Worm (Caenorhabditis elegans) whole organism, L2 larva: ENCODE measurements around the gene fat-6.
A peak's percentile ranks its signal among the peaks of the same experiment; 100 is the strongest.

Source experiments
- C34F6.9 ChIP-seq: fragments of 150-350 bp; optimal IDR thresholded peaks from 2 replicates; lab custom pipeline; 2014; ENCODE audit warnings: missing biosample characterization, missing genetic modification characterization
- F13H6.1 ChIP-seq: sonication (generic microtip); optimal IDR thresholded peaks from 2 replicates; lab custom pipeline; 2016; ENCODE audit warnings: missing genetic modification characterization, missing compliant biosample characterization
- R02D3.7 ChIP-seq: fragments of 150-350 bp; optimal IDR thresholded peaks from 2 replicates; lab custom pipeline; 2014; ENCODE audit warnings: missing biosample characterization, missing genetic modification characterization
- Y55F3AM.14 ChIP-seq: fragments of 200-800 bp; sonication (Bioruptor generic); optimal IDR thresholded peaks from 2 replicates; lab custom pipeline; 2018; ENCODE audit warnings: mild to moderate bottlenecking, missing genetic modification characterization, missing compliant biosample characterization
- ZK546.5 ChIP-seq: sonication (generic microtip); optimal IDR thresholded peaks from 2 replicates; lab custom pipeline; 2017; ENCODE audit warnings: missing biosample characterization, missing genetic modification characterization
- alr-1 ChIP-seq: fragments of 150-350 bp; optimal IDR thresholded peaks from 2 replicates; lab custom pipeline; 2014; ENCODE audit warnings: missing biosample characterization, missing genetic modification characterization
- aly-2 ChIP-seq: fragments of 150-350 bp; optimal IDR thresholded peaks from 2 replicates; lab custom pipeline; 2014; ENCODE audit warnings: missing biosample characterization, missing genetic modification characterization
- ama-1 ChIP-seq: fragments of 150-350 bp; optimal IDR thresholded peaks from 2 replicates; lab custom pipeline; 2018; ENCODE audit warnings: inconsistent platforms
- blmp-1 ChIP-seq: sonication (generic microtip); optimal IDR thresholded peaks from 2 replicates; lab custom pipeline; 2017; ENCODE audit warnings: missing genetic modification characterization, mild to moderate bottlenecking, missing compliant biosample characterization, antibody characterized with exemption, moderate library complexity; ENCODE audit not compliant: insufficient read depth
- ceh-16 ChIP-seq: fragments of 150-350 bp; optimal IDR thresholded peaks from 2 replicates; lab custom pipeline; 2014; ENCODE audit warnings: missing biosample characterization, missing genetic modification characterization
- ceh-82 ChIP-seq: fragments of 150-350 bp; optimal IDR thresholded peaks from 2 replicates; lab custom pipeline; 2014; ENCODE audit warnings: missing biosample characterization, missing genetic modification characterization
- crh-2 ChIP-seq: sonication (generic microtip); optimal IDR thresholded peaks from 2 replicates; lab custom pipeline; 2017; ENCODE audit warnings: missing biosample characterization, missing genetic modification characterization
- dmd-4 ChIP-seq: sonication (generic microtip); optimal IDR thresholded peaks from 2 replicates; lab custom pipeline; 2017; ENCODE audit warnings: missing biosample characterization, missing genetic modification characterization
- egl-27 ChIP-seq: sonication (generic microtip); optimal IDR thresholded peaks from 3 replicates; lab custom pipeline; 2017; ENCODE audit warnings: missing biosample characterization, missing genetic modification reagents, missing genetic modification characterization
- elt-1 ChIP-seq: fragments of 150-350 bp; optimal IDR thresholded peaks from 2 replicates; lab custom pipeline; 2014; ENCODE audit warnings: missing biosample characterization, missing genetic modification characterization
- elt-3 ChIP-seq: sonication (generic microtip); optimal IDR thresholded peaks from 2 replicates; lab custom pipeline; 2017; ENCODE audit warnings: missing biosample characterization, missing genetic modification characterization
- fos-1 ChIP-seq: fragments of 150-350 bp; optimal IDR thresholded peaks from 2 replicates; lab custom pipeline; 2014; ENCODE audit warnings: missing biosample characterization, missing genetic modification characterization
- gmeb-1 ChIP-seq: fragments of 150-350 bp; optimal IDR thresholded peaks from 2 replicates; lab custom pipeline; 2014; ENCODE audit warnings: missing biosample characterization, missing genetic modification characterization
- lin-11 ChIP-seq: fragments of 150-350 bp; sonication (generic microtip); optimal IDR thresholded peaks from 2 replicates; lab custom pipeline; 2014; ENCODE audit warnings: missing biosample characterization, missing genetic modification characterization, inconsistent platforms, mixed read lengths
- lin-13 ChIP-seq: fragments of 150-350 bp; optimal IDR thresholded peaks from 2 replicates; lab custom pipeline; 2014; ENCODE audit warnings: missing biosample characterization, missing genetic modification reagents, missing genetic modification characterization
- lsy-2 ChIP-seq, 2 experiments: fragments of 150-350 bp in 1 of 2; sonication (generic microtip) in 1 of 2; optimal IDR thresholded peaks; 2 replicates each; lab custom pipeline; 2014 to 2017; ENCODE audit warnings: missing biosample characterization in 2 of 2, missing genetic modification characterization in 2 of 2
- mab-5 ChIP-seq: fragments of 150-350 bp; optimal IDR thresholded peaks from 2 replicates; lab custom pipeline; 2014; ENCODE audit warnings: missing biosample characterization, missing genetic modification characterization
- mbf-1 ChIP-seq: sonication (generic microtip); optimal IDR thresholded peaks from 2 replicates; lab custom pipeline; 2017; ENCODE audit warnings: missing biosample characterization, missing genetic modification characterization
- mdl-1 ChIP-seq, 2 experiments: fragments of 150-350 bp in 1 of 2; sonication (generic microtip) in 1 of 2; optimal IDR thresholded peaks; 2 replicates each; lab custom pipeline; 2017; ENCODE audit warnings: missing biosample characterization in 2 of 2, missing genetic modification characterization in 2 of 2
- nhr-10 ChIP-seq: sonication (generic microtip); optimal IDR thresholded peaks from 2 replicates; lab custom pipeline; 2017; ENCODE audit warnings: missing biosample characterization, missing genetic modification characterization
- nhr-11 ChIP-seq: fragments of 150-350 bp; optimal IDR thresholded peaks from 2 replicates; lab custom pipeline; 2014; ENCODE audit warnings: missing biosample characterization, missing genetic modification characterization
- nhr-12 ChIP-seq: fragments of 150-350 bp; optimal IDR thresholded peaks from 2 replicates; lab custom pipeline; 2014; ENCODE audit warnings: missing biosample characterization, missing genetic modification characterization
- nhr-129 ChIP-seq: fragments of 150-350 bp; optimal IDR thresholded peaks from 2 replicates; lab custom pipeline; 2014; ENCODE audit warnings: missing biosample characterization, missing genetic modification characterization
- nhr-21 ChIP-seq: fragments of 150-350 bp; optimal IDR thresholded peaks from 2 replicates; lab custom pipeline; 2014; ENCODE audit warnings: missing biosample characterization, missing genetic modification characterization
- nhr-23 ChIP-seq: fragments of 150-350 bp; optimal IDR thresholded peaks from 2 replicates; lab custom pipeline; 2014; ENCODE audit warnings: missing biosample characterization, missing genetic modification reagents, missing genetic modification characterization
- nhr-237 ChIP-seq: fragments of 150-350 bp; optimal IDR thresholded peaks from 2 replicates; lab custom pipeline; 2014; ENCODE audit warnings: missing biosample characterization, missing genetic modification characterization
- nhr-25 ChIP-seq: fragments of 150-350 bp; sonication (generic microtip); optimal IDR thresholded peaks from 3 replicates; lab custom pipeline; 2014; ENCODE audit warnings: missing biosample characterization, missing genetic modification characterization
- nhr-6 ChIP-seq: fragments of 150-350 bp; optimal IDR thresholded peaks from 2 replicates; lab custom pipeline; 2014; ENCODE audit warnings: missing biosample characterization, missing genetic modification characterization
- nhr-77 ChIP-seq: fragments of 150-350 bp; optimal IDR thresholded peaks from 2 replicates; lab custom pipeline; 2014; ENCODE audit warnings: missing biosample characterization, missing genetic modification characterization
- peb-1 ChIP-seq: fragments of 150-350 bp; optimal IDR thresholded peaks from 2 replicates; lab custom pipeline; 2014; ENCODE audit warnings: missing biosample characterization, missing genetic modification characterization
- sem-4 ChIP-seq: fragments of 150-350 bp; optimal IDR thresholded peaks from 2 replicates; lab custom pipeline; 2014; ENCODE audit warnings: missing biosample characterization, missing genetic modification reagents, missing genetic modification characterization
- skn-1 ChIP-seq: sonication (generic microtip); optimal IDR thresholded peaks from 2 replicates; lab custom pipeline; 2017; ENCODE audit warnings: missing biosample characterization, missing genetic modification characterization
- sma-3 ChIP-seq: sonication (generic microtip); optimal IDR thresholded peaks from 2 replicates; lab custom pipeline; 2016; ENCODE audit warnings: missing genetic modification reagents, missing genetic modification characterization, missing compliant biosample characterization
- sma-9 ChIP-seq, 2 experiments: fragments of 150-350 bp in 1 of 2; sonication (generic microtip) in 1 of 2; optimal IDR thresholded peaks; 2 replicates each; lab custom pipeline; 2014 to 2016; ENCODE audit warnings: missing genetic modification characterization in 2 of 2, mild to moderate bottlenecking in 1 of 2, missing biosample characterization in 1 of 2, missing compliant biosample characterization in 1 of 2, missing genetic modification reagents in 1 of 2, moderate library complexity in 1 of 2
- snpc-4 ChIP-seq: fragments of 150-350 bp; optimal IDR thresholded peaks from 2 replicates; lab custom pipeline; 2014; ENCODE audit warnings: missing biosample characterization, missing genetic modification characterization
- unc-39 ChIP-seq: fragments of 150-350 bp; optimal IDR thresholded peaks from 2 replicates; lab custom pipeline; 2014; ENCODE audit warnings: missing biosample characterization, missing genetic modification characterization
- unc-55 ChIP-seq: fragments of 150-350 bp; sonication (generic microtip); optimal IDR thresholded peaks from 3 replicates; lab custom pipeline; 2014; ENCODE audit warnings: missing biosample characterization, missing genetic modification reagents, missing genetic modification characterization
- unc-62 ChIP-seq: fragments of 150-350 bp; optimal IDR thresholded peaks from 2 replicates; lab custom pipeline; 2014; ENCODE audit warnings: missing biosample characterization, missing genetic modification reagents, missing genetic modification characterization
- zag-1 ChIP-seq: fragments of 150-350 bp; optimal IDR thresholded peaks from 2 replicates; lab custom pipeline; 2014; ENCODE audit warnings: missing biosample characterization, missing genetic modification characterization
- ztf-1 ChIP-seq: fragments of 200-800 bp; sonication (Bioruptor generic); conservative IDR thresholded peaks from 2 replicates; pipeline ENCODE4 v1.3.6; 2022; ENCODE audit warnings: missing genetic modification characterization, missing compliant biosample characterization
- ztf-11 ChIP-seq: sonication (generic microtip); optimal IDR thresholded peaks from 2 replicates; lab custom pipeline; 2017; ENCODE audit warnings: missing biosample characterization, missing genetic modification characterization
- ztf-4 ChIP-seq: fragments of 150-350 bp; optimal IDR thresholded peaks from 2 replicates; lab custom pipeline; 2014; ENCODE audit warnings: missing biosample characterization, missing genetic modification characterization

Gene fat-6

ce11 chrIV:11937087-11937486 is 21.6 kb upstream of the fat-6 start, which contains the start of gene slc-5A12:
Gene slc-5A12 (plus strand): TSS chrIV:11937419.
- TF ChIP-seq sma-9 (GFP tag; optimal IDR thresholded peaks at IDR 0.05; lab: Kevin White, UChicago) (no peak), sma-9 (tag; optimal IDR thresholded peaks at IDR 0.05; lab: Kevin White, UChicago) (no peak), blmp-1 (tag; lab: Kevin White, UChicago) (peak; percentile 59)

ce11 chrIV:11930572-11930971 is 15.1 kb upstream of the fat-6 start, which contains the start of gene nhx-9:
Gene nhx-9 (plus strand): TSS chrIV:11930872.
- TF ChIP-seq ztf-1 (GFP tag; lab: Robert Waterston, UW) (no peak), ztf-4 (tag; lab: Kevin White, UChicago) (no peak), ama-1 (lab: Kevin White, UChicago) (no peak), alr-1 (tag; lab: Kevin White, UChicago) (no peak), ceh-82 (tag; lab: Kevin White, UChicago) (no peak), unc-39 (tag; lab: Kevin White, UChicago) (no peak), nhr-21 (tag; lab: Kevin White, UChicago) (no peak), aly-2 (tag; lab: Kevin White, UChicago) (no peak), zag-1 (no peak), mdl-1 (tag; optimal IDR thresholded peaks at IDR 0.05; lab: Kevin White, UChicago) (no peak), ztf-11 (tag; lab: Kevin White, UChicago) (no peak), blmp-1 (tag; lab: Kevin White, UChicago) (no peak), sem-4 (tag; lab: Kevin White, UChicago) (no peak), F13H6.1 (tag; lab: Kevin White, UChicago) (no peak), nhr-6 (tag; lab: Kevin White, UChicago) (no peak), snpc-4 (tag; lab: Kevin White, UChicago) (no peak), unc-55 (GFP tag; lab: Kevin White, UChicago) (no peak)

- no peak for TF ChIP-seq elt-3
- TF ChIP-seq mab-5 (tag; lab: Kevin White, UChicago) = no peak
- TF ChIP-seq lin-13 (GFP tag; lab: Kevin White, UChicago) = no peak
- no peak for TF ChIP-seq aly-2 (tag; lab: Kevin White, UChicago)
- no peak for TF ChIP-seq elt-1
- no peak for TF ChIP-seq dmd-4 (tag; lab: Kevin White, UChicago)
- peak; percentile 77 for TF ChIP-seq sma-3
- TF ChIP-seq R02D3.7 (tag; lab: Kevin White, UChicago) = no peak
- no peak for TF ChIP-seq nhr-23 (tag; lab: Kevin White, UChicago)
- no peak for TF ChIP-seq peb-1 (tag; lab: Kevin White, UChicago)
- TF ChIP-seq C34F6.9 (tag; lab: Kevin White, UChicago) = peak; percentile 34
- no peak for TF ChIP-seq ceh-82 (tag; lab: Kevin White, UChicago)
- no peak for TF ChIP-seq unc-62 (GFP tag; lab: Kevin White, UChicago)
- TF ChIP-seq snpc-4 (tag; lab: Kevin White, UChicago) = no peak
- peak; percentile 14 for TF ChIP-seq F13H6.1 (tag; lab: Kevin White, UChicago)
- TF ChIP-seq zag-1 = no peak
- TF ChIP-seq skn-1 (tag; lab: Kevin White, UChicago) = no peak
- TF ChIP-seq egl-27 (tag; lab: Kevin White, UChicago) = no peak
- TF ChIP-seq gmeb-1 = peak; percentile 42
- TF ChIP-seq nhr-10 = no peak
- TF ChIP-seq nhr-237 = no peak
- TF ChIP-seq mbf-1 = no peak
- no peak for TF ChIP-seq unc-39 (tag; lab: Kevin White, UChicago)
- TF ChIP-seq ztf-4 (tag; lab: Kevin White, UChicago) = no peak
- TF ChIP-seq nhr-12 (tag; lab: Kevin White, UChicago) = no peak
- no peak for TF ChIP-seq lsy-2 (tag; optimal IDR thresholded peaks at IDR 0.05; lab: Kevin White, UChicago)
- no peak for TF ChIP-seq ZK546.5 (tag; lab: Kevin White, UChicago)
- TF ChIP-seq Y55F3AM.14 = no peak
- TF ChIP-seq sma-9 (GFP tag; optimal IDR thresholded peaks at IDR 0.05; lab: Kevin White, UChicago) = peak; percentile 56
- no peak for TF ChIP-seq sma-9 (tag; optimal IDR thresholded peaks at IDR 0.05; lab: Kevin White, UChicago)
- TF ChIP-seq ztf-11 (tag; lab: Kevin White, UChicago) = no peak
- TF ChIP-seq lin-11 (tag; lab: Kevin White, UChicago) = peak; percentile 33
- TF ChIP-seq blmp-1 (tag; lab: Kevin White, UChicago) = no peak
- TF ChIP-seq fos-1 (tag; lab: Kevin White, UChicago) = peak; percentile 40
- TF ChIP-seq nhr-6 (tag; lab: Kevin White, UChicago) = no peak
- TF ChIP-seq alr-1 (tag; lab: Kevin White, UChicago) = no peak
- TF ChIP-seq unc-55 (GFP tag; lab: Kevin White, UChicago) = no peak
- peak; percentile 17 for TF ChIP-seq nhr-25
- TF ChIP-seq nhr-11 = no peak
- peak; percentile 49 for TF ChIP-seq nhr-129
- peak; percentile 9 for TF ChIP-seq crh-2 (tag; lab: Kevin White, UChicago)
- TF ChIP-seq ztf-1 (GFP tag; lab: Robert Waterston, UW) = no peak
- peak; percentile 0 for TF ChIP-seq ceh-16 (tag; lab: Kevin White, UChicago)
- no peak for TF ChIP-seq ama-1 (lab: Kevin White, UChicago)
- peak; percentile 26 for TF ChIP-seq nhr-21 (tag; lab: Kevin White, UChicago)
- TF ChIP-seq nhr-77 = no peak
Observed at ce11 chrIV:11928388-11928787, 12.9 kb upstream of the fat-6 start.
